Fruit fly (Drosophila melanogaster) whole organism, adult: ENCODE results near the gene 5-HT2B.

ENCODE experiments used
- CG11617 ChIP-seq: fragments of 200-800 bp; sonication (Bioruptor generic); optimal IDR thresholded peaks from 2 replicates; lab custom pipeline; 2017; ENCODE audit warnings: mild to moderate bottlenecking, missing biosample characterization, missing genetic modification reagents, missing genetic modification characterization
- CG14711 ChIP-seq: fragments of 200-800 bp; sonication (Bioruptor generic); optimal IDR thresholded peaks from 2 replicates; lab custom pipeline; 2018; ENCODE audit warnings: missing biosample characterization, mild to moderate bottlenecking, missing genetic modification characterization, moderate library complexity
- CG1620 ChIP-seq: fragments of 200-800 bp; sonication (Bioruptor generic); optimal IDR thresholded peaks from 2 replicates; lab custom pipeline; 2016; ENCODE audit warnings: missing biosample characterization, missing genetic modification characterization
- CG33017 ChIP-seq: fragments of 200-800 bp; sonication (Bioruptor generic); optimal IDR thresholded peaks from 2 replicates; lab custom pipeline; 2018; ENCODE audit warnings: missing biosample characterization, mild to moderate bottlenecking, missing genetic modification characterization, moderate library complexity
- CG7101 ChIP-seq: fragments of 200-800 bp; sonication (Bioruptor generic); optimal IDR thresholded peaks from 2 replicates; lab custom pipeline; 2018; ENCODE audit warnings: missing biosample characterization, mild to moderate bottlenecking, missing genetic modification characterization, moderate library complexity
- Clk ChIP-seq: fragments of 200-800 bp; sonication (Bioruptor generic); optimal IDR thresholded peaks from 2 replicates; lab custom pipeline; 2017; ENCODE audit warnings: missing biosample characterization, missing genetic modification characterization
- Crg-1 ChIP-seq: fragments of 200-800 bp; sonication (Bioruptor generic); optimal IDR thresholded peaks from 2 replicates; lab custom pipeline; 2016; ENCODE audit warnings: missing biosample characterization, missing genetic modification characterization
- cnc ChIP-seq, 2 experiments: fragments of >200 bp; optimal IDR thresholded peaks; 2 replicates each; lab custom pipeline; 2017
- tj ChIP-seq: fragments of 200-800 bp; sonication (Bioruptor generic); optimal IDR thresholded peaks from 3 replicates; lab custom pipeline; 2017; ENCODE audit warnings: missing biosample characterization, mild to moderate bottlenecking, missing genetic modification characterization, moderate library complexity

DNA sequence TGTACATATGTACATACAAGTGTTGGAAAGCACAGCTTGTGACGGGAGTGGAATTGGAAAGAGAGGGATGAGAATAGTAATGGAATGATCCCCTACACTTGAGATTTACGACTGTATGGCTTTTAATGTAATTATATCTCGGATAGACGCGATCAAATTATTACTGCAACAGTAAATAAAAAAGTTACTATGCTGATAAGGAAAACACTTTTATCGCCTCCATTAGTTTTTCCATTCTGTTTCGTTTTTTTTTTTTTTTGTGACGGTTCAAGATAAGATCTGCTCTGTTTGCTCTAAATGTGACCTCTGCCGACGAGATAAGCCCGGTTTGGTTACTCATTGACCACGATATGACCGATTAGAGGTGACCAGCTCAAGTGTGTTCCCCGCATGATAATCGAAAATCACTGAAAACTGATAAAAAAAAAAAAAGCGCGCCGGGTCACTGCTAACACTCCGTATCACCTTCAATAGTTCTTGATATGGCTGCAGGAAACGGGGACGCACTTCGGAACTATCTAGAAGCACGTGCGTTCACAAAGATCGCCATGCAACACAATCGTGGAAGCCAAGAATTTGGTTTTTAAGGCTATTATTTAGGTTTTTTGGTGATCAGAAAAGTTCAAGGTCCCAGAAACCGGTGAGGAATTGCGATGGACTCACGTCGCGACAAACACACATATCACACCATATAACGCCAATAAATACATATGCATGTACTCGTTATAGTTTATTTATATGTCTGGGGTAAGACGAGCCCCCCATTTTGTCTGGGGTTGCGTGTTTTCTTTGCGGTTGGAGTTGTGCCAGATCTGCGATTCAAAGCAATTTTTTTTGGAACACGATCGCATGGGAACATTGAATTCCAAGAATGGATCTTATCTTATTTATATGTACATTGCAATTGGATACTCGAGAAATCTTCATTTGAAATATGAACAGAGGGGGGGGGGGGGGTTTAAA, 92.8 kb downstream of the 5-HT2B start, which contains the start of gene p:
- TF ChIP-seq CG14711 (tag; lab: Kevin White, UChicago) (peak; percentile 35), Crg-1 (peak; percentile 21), Clk (GFP tag; lab: Kevin White, UChicago) (no peak), CG11617 (GFP tag; lab: Kevin White, UChicago) (no peak), CG1620 (peak; percentile 21), tj (GFP tag; lab: Kevin White, UChicago) (peak; percentile 89), CG7101 (tag; lab: Kevin White, UChicago) (peak; percentile 41), cnc (optimal IDR thresholded peaks at IDR 0.05; lab: Kevin White, UChicago) (no peak), CG33017 (tag; lab: Kevin White, UChicago) (peak; percentile 64)
